Fruit fly (Drosophila melanogaster) whole organism, prepupa: ENCODE measurements around the gene CG4259.
A peak's percentile ranks its signal among the peaks of the same experiment; 100 is the strongest.

Source experiments
- Blimp-1 ChIP-seq: fragments of 200-800 bp; sonication (Bioruptor generic); optimal IDR thresholded peaks from 3 replicates; lab custom pipeline; 2017; ENCODE audit warnings: missing biosample characterization, missing genetic modification characterization, mild to moderate bottlenecking, moderate library complexity, missing genetic modification reagents
- CG10631 ChIP-seq: fragments of 200-800 bp; sonication (Bioruptor generic); optimal IDR thresholded peaks from 2 replicates; lab custom pipeline; 2016; ENCODE audit warnings: missing biosample characterization, missing genetic modification characterization
- CG10669 ChIP-seq: fragments of 200-800 bp; sonication (Bioruptor generic); optimal IDR thresholded peaks from 3 replicates; lab custom pipeline; 2018; ENCODE audit warnings: missing biosample characterization, mild to moderate bottlenecking, missing genetic modification characterization, moderate library complexity
- CG11294 ChIP-seq: fragments of 200-800 bp; sonication (Bioruptor generic); IDR thresholded peaks from 2 replicates; pipeline ENCODE4 v1.3.6; 2022; ENCODE audit warnings: missing biosample characterization, missing genetic modification characterization
- CG11902 ChIP-seq: fragments of 200-800 bp; sonication (Bioruptor generic); optimal IDR thresholded peaks from 3 replicates; lab custom pipeline; 2016; ENCODE audit warnings: missing biosample characterization, missing genetic modification characterization
- CG1621 ChIP-seq: fragments of 200-800 bp; sonication (Bioruptor generic); optimal IDR thresholded peaks from 3 replicates; lab custom pipeline; 2018; ENCODE audit warnings: missing biosample characterization, mild to moderate bottlenecking, missing genetic modification characterization
- CG16779 ChIP-seq: fragments of 200-800 bp; sonication (Bioruptor generic); optimal IDR thresholded peaks from 3 replicates; lab custom pipeline; 2017; ENCODE audit warnings: missing biosample characterization, mild to moderate bottlenecking, missing genetic modification characterization
- CG3032 ChIP-seq: fragments of 200-800 bp; optimal IDR thresholded peaks from 2 replicates; lab custom pipeline; 2019; ENCODE audit warnings: missing biosample characterization, mild to moderate bottlenecking, missing genetic modification characterization, moderate library complexity
- CG31627 ChIP-seq: fragments of 200-800 bp; sonication (Bioruptor generic); optimal IDR thresholded peaks from 3 replicates; lab custom pipeline; 2016; ENCODE audit warnings: missing biosample characterization, missing genetic modification characterization
- CG32006 ChIP-seq: fragments of 200-800 bp; sonication (Bioruptor generic); optimal IDR thresholded peaks from 3 replicates; lab custom pipeline; 2017; ENCODE audit warnings: missing biosample characterization, mild to moderate bottlenecking, missing genetic modification characterization
- CG34406 ChIP-seq: fragments of 200-800 bp; sonication (Bioruptor generic); optimal IDR thresholded peaks from 3 replicates; lab custom pipeline; 2016; ENCODE audit warnings: missing biosample characterization, missing genetic modification characterization
- CG3919 ChIP-seq: fragments of 200-800 bp; sonication (Bioruptor generic); optimal IDR thresholded peaks from 3 replicates; lab custom pipeline; 2016; ENCODE audit warnings: missing biosample characterization, missing genetic modification characterization
- CG4318 ChIP-seq: fragments of 200-800 bp; sonication (Bioruptor generic); optimal IDR thresholded peaks from 3 replicates; lab custom pipeline; 2017; ENCODE audit warnings: missing biosample characterization, mild to moderate bottlenecking, missing genetic modification characterization
- CG6163 ChIP-seq: fragments of 200-800 bp; sonication (Bioruptor generic); IDR thresholded peaks from 3 replicates; pipeline ENCODE4 v1.3.6; 2022; ENCODE audit warnings: missing biosample characterization, missing genetic modification characterization
- CG6276 ChIP-seq: fragments of 200-800 bp; sonication (Bioruptor generic); optimal IDR thresholded peaks from 2 replicates; lab custom pipeline; 2017; ENCODE audit warnings: missing biosample characterization, mild to moderate bottlenecking, missing genetic modification characterization
- CG6792 ChIP-seq: fragments of 200-800 bp; sonication (Bioruptor generic); optimal IDR thresholded peaks from 3 replicates; lab custom pipeline; 2016; ENCODE audit warnings: missing biosample characterization, missing genetic modification characterization
- CG7368 ChIP-seq: fragments of 200-800 bp; sonication (Bioruptor generic); optimal IDR thresholded peaks from 3 replicates; lab custom pipeline; 2016; ENCODE audit warnings: missing biosample characterization, missing genetic modification characterization
- CG8119 ChIP-seq: fragments of 200-800 bp; sonication (Bioruptor generic); IDR thresholded peaks from 3 replicates; pipeline ENCODE4 v1.3.6; 2022; ENCODE audit warnings: missing biosample characterization, missing genetic modification characterization
- CG8632 ChIP-seq: fragments of 200-800 bp; sonication (Bioruptor generic); optimal IDR thresholded peaks from 3 replicates; lab custom pipeline; 2016; ENCODE audit warnings: missing biosample characterization, missing genetic modification characterization
- CG9139 ChIP-seq: fragments of 200-800 bp; sonication (Bioruptor generic); optimal IDR thresholded peaks from 3 replicates; lab custom pipeline; 2017; ENCODE audit warnings: missing biosample characterization, mild to moderate bottlenecking, missing genetic modification characterization
- Eip75B ChIP-seq: fragments of 200-800 bp; sonication (Bioruptor generic); optimal IDR thresholded peaks from 3 replicates; lab custom pipeline; 2016; ENCODE audit warnings: missing biosample characterization, missing genetic modification characterization
- Eip78C ChIP-seq: fragments of 200-800 bp; sonication (Bioruptor generic); peaks from one replicate; lab custom pipeline; 2016; ENCODE audit warnings: missing biosample characterization, missing genetic modification characterization
- Eip93F ChIP-seq: fragments of 200-800 bp; sonication (Bioruptor generic); optimal IDR thresholded peaks from 2 replicates; lab custom pipeline; 2016; ENCODE audit warnings: missing biosample characterization, mild to moderate bottlenecking, missing genetic modification characterization
- Ets96B ChIP-seq: fragments of 200-800 bp; optimal IDR thresholded peaks from 2 replicates; lab custom pipeline; 2019; ENCODE audit warnings: missing biosample characterization, mild to moderate bottlenecking, missing genetic modification characterization, moderate library complexity
- Hr38 ChIP-seq: sonication (Bioruptor generic); optimal IDR thresholded peaks from 2 replicates; lab custom pipeline; 2016; ENCODE audit warnings: missing biosample characterization, missing genetic modification characterization
- Hr39 ChIP-seq: fragments of 200-800 bp; sonication (Bioruptor generic); optimal IDR thresholded peaks from 2 replicates; lab custom pipeline; 2016; ENCODE audit warnings: missing biosample characterization, missing genetic modification characterization
- Hr4 ChIP-seq: fragments of 200-800 bp; sonication (Bioruptor generic); optimal IDR thresholded peaks from 3 replicates; lab custom pipeline; 2016; ENCODE audit warnings: missing biosample characterization, missing genetic modification characterization
- Met ChIP-seq: fragments of 200-800 bp; sonication (Bioruptor generic); optimal IDR thresholded peaks from 3 replicates; lab custom pipeline; 2016; ENCODE audit warnings: missing biosample characterization, missing genetic modification characterization
- OdsH ChIP-seq: fragments of 200-800 bp; sonication (Bioruptor generic); optimal IDR thresholded peaks from 3 replicates; lab custom pipeline; 2016; ENCODE audit warnings: missing biosample characterization, missing genetic modification characterization
- Smox ChIP-seq: fragments of 200-800 bp; sonication (Bioruptor generic); optimal IDR thresholded peaks from 3 replicates; lab custom pipeline; 2016; ENCODE audit warnings: missing biosample characterization, missing genetic modification characterization
- Sox102F ChIP-seq: fragments of 200-800 bp; sonication (Bioruptor generic); optimal IDR thresholded peaks from 2 replicates; lab custom pipeline; 2016; ENCODE audit warnings: missing biosample characterization, mild to moderate bottlenecking, missing genetic modification characterization
- Sox14 ChIP-seq: fragments of 200-800 bp; sonication (Bioruptor generic); optimal IDR thresholded peaks from 3 replicates; lab custom pipeline; 2016; ENCODE audit warnings: missing biosample characterization, missing genetic modification characterization
- Sox15 ChIP-seq: fragments of 200-800 bp; sonication (Bioruptor generic); optimal IDR thresholded peaks from 3 replicates; lab custom pipeline; 2016; ENCODE audit warnings: missing biosample characterization, missing genetic modification characterization
- achi ChIP-seq: fragments of 200-800 bp; sonication (Bioruptor generic); optimal IDR thresholded peaks from 3 replicates; lab custom pipeline; 2016; ENCODE audit warnings: missing biosample characterization, missing genetic modification characterization
- acj6 ChIP-seq: fragments of 200-800 bp; sonication (Bioruptor generic); optimal IDR thresholded peaks from 3 replicates; lab custom pipeline; 2016; ENCODE audit warnings: missing biosample characterization, missing genetic modification characterization
- dac ChIP-seq: fragments of 200-800 bp; sonication (Bioruptor generic); optimal IDR thresholded peaks from 2 replicates; lab custom pipeline; 2017; ENCODE audit warnings: missing biosample characterization, mild to moderate bottlenecking, missing genetic modification characterization
- dsx ChIP-seq: fragments of 200-800 bp; optimal IDR thresholded peaks from 3 replicates; lab custom pipeline; 2019; ENCODE audit warnings: missing biosample characterization, mild to moderate bottlenecking, missing genetic modification characterization, moderate library complexity; ENCODE audit not compliant: poor library complexity, severe bottlenecking
- esn ChIP-seq: fragments of 200-800 bp; sonication (Bioruptor generic); optimal IDR thresholded peaks from 2 replicates; lab custom pipeline; 2016; ENCODE audit warnings: missing biosample characterization, mild to moderate bottlenecking, missing genetic modification characterization, moderate library complexity
- fd85E ChIP-seq: fragments of 200-800 bp; sonication (Bioruptor generic); optimal IDR thresholded peaks from 3 replicates; lab custom pipeline; 2016; ENCODE audit warnings: missing biosample characterization, missing genetic modification characterization
- fkh ChIP-seq: fragments of 200-800 bp; sonication (Bioruptor generic); optimal IDR thresholded peaks from 3 replicates; lab custom pipeline; 2017; ENCODE audit warnings: missing biosample characterization, mild to moderate bottlenecking, missing genetic modification characterization, moderate library complexity
- lz ChIP-seq: fragments of 200-800 bp; sonication (Bioruptor generic); optimal IDR thresholded peaks from 3 replicates; lab custom pipeline; 2016; ENCODE audit warnings: missing biosample characterization, missing genetic modification characterization
- net ChIP-seq: fragments of 200-800 bp; sonication (Bioruptor generic); optimal IDR thresholded peaks from 3 replicates; lab custom pipeline; 2016; ENCODE audit warnings: missing biosample characterization, missing genetic modification characterization
- pdm3 ChIP-seq: fragments of 200-800 bp; sonication (Bioruptor generic); optimal IDR thresholded peaks from 3 replicates; lab custom pipeline; 2016; ENCODE audit warnings: missing biosample characterization, missing genetic modification characterization
- svp ChIP-seq: fragments of 200-800 bp; sonication (Bioruptor generic); peaks from one replicate; lab custom pipeline; 2016; ENCODE audit warnings: missing biosample characterization, missing genetic modification characterization
- topi ChIP-seq: fragments of 200-800 bp; sonication (Bioruptor generic); optimal IDR thresholded peaks from 3 replicates; lab custom pipeline; 2016; ENCODE audit warnings: missing biosample characterization, missing genetic modification characterization
- vri ChIP-seq: fragments of 200-800 bp; sonication (Bioruptor generic); optimal IDR thresholded peaks from 3 replicates; lab custom pipeline; 2016; ENCODE audit warnings: missing biosample characterization, mild to moderate bottlenecking, missing genetic modification characterization

CG4259 gene

DNA sequence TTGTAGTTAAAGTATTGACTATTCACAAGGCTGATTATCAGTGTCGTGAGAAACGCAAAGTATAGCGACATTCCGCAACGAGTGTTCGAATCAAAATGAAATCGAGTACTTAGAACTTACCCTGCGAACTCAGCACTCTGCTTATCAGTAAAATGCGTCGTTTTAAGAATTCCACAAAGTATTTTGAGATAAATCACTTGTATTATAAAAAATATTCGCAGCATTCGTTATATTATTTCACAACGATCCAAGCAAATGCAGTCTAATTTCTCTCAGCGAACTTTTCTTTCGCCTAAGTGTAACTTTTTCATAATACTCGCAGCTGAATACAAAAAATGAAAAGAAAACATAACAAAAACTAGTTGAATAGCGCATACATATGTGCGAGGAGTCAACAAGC is at the start of gene CG4259:
CG4259 (minus strand) TSS at position 101 of the 400 bp plus-strand sequence.
- TF ChIP-seq Met (GFP tag; lab: Kevin White, UChicago) (no peak), svp (GFP tag; lab: Kevin White, UChicago) (peak; percentile 57), Eip78C (GFP tag; lab: Kevin White, UChicago) (peak; percentile 4)

DNA sequence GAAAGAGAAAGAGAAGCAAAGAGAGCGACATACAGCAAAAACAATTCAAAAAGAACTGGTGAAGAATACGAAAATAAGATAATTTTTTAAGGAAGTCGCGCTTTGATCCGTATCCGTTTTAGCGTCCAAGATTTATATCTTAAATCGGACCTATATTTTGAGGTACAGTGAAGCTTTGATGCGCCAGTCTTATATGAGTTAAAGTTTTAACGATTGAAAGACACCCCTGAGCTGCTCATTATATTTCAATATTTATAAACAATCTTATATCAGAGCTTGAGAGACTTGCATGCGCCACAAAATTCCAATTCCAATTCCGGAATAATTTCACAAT is 49.7 kb upstream of the CG4259 start:
- TF ChIP-seq CG31627 (no peak), CG8119 (GFP tag; lab: Robert Waterston, UW) (peak; percentile 50), Sox15 (GFP tag; lab: Kevin White, UChicago) (no peak), svp (GFP tag; lab: Kevin White, UChicago) (peak; percentile 67), CG11902 (GFP tag; lab: Kevin White, UChicago) (no peak), Eip78C (GFP tag; lab: Kevin White, UChicago) (peak; percentile 62), Hr39 (peak; percentile 27), Met (GFP tag; lab: Kevin White, UChicago) (no peak), CG16779 (no peak), Smox (GFP tag; lab: Kevin White, UChicago) (no peak), dsx (GFP tag; lab: Kevin White, UChicago) (no peak), CG3032 (tag; lab: Kevin White, UChicago) (no peak), CG6792 (GFP tag; lab: Kevin White, UChicago) (no peak), dac (GFP tag; lab: Kevin White, UChicago) (no peak), esn (GFP tag; lab: Kevin White, UChicago) (no peak), Sox14 (GFP tag; lab: Kevin White, UChicago) (peak; percentile 3), CG10631 (GFP tag; lab: Kevin White, UChicago) (peak; percentile 24), acj6 (peak; percentile 40), Eip75B (GFP tag; lab: Kevin White, UChicago) (no peak), vri (no peak), Hr38 (GFP tag; lab: Kevin White, UChicago) (no peak), achi (GFP tag; lab: Kevin White, UChicago) (peak; percentile 35), fd85E (GFP tag; lab: Kevin White, UChicago) (no peak), Eip93F (no peak), fkh (no peak), CG32006 (GFP tag; lab: Kevin White, UChicago) (peak; percentile 14), Sox102F (GFP tag; lab: Kevin White, UChicago) (no peak), CG8632 (no peak), Hr4 (GFP tag; lab: Kevin White, UChicago) (peak; percentile 69), pdm3 (GFP tag; lab: Kevin White, UChicago) (peak; percentile 11), CG6276 (no peak), CG34406 (GFP tag; lab: Kevin White, UChicago) (no peak), CG11294 (GFP tag; lab: Robert Waterston, UW) (no peak), CG10669 (GFP tag; lab: Kevin White, UChicago) (no peak), OdsH (peak; percentile 56), Blimp-1 (GFP tag; lab: Kevin White, UChicago) (no peak), CG9139 (GFP tag; lab: Kevin White, UChicago) (no peak)
- TF ChIP-seq, all 60 proteins: peak for 12

DNA sequence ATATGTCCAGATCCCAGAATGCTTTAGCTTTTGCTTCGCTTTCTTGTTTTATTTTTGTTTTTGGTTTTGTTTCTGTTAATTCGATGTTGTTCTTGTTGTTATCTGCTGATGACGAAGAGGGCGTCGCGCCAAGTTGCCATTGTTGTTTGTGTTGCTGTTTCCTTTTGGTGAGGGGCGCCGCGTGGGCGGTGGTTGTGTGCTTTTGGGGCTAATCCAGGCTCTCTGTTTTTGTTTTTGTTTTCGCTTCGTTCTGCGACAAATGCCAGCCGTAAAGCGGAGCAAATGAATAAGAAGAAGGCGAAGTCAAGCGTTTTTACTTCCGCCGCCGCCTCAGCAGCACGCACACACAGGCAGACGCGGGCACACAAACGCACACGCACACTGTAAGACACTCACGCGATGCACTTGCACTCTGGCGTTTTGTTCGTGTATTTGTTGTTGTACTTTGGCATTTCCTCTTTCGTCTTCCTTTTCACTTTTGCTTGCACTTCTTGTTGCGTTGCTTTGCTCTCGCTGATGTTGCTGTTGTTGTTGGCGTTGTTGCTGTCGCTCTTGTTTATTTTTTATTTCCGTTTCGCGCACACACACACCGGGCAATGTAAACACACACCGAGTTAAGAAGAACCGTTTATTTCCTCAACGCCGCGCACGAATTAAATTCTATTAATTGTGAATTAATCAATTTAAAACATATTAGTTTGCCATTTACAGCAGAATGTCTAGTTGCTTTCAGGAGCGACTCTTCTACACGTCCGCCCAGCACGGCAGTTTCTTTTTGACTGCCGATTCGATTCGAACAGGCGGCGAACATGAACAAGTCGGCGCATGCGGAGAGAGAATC is 49.2 kb upstream of the CG4259 start, which contains the start of gene aop:
aop (minus strand) TSS at position 786 of the 841 bp plus-strand sequence.
- TF ChIP-seq Hr38 (GFP tag; lab: Kevin White, UChicago) = no peak
- peak; percentile 58 for TF ChIP-seq net
- TF ChIP-seq Eip93F = peak; percentile 55
- TF ChIP-seq CG11294 (GFP tag; lab: Robert Waterston, UW) = no peak
- TF ChIP-seq Ets96B (tag; lab: Kevin White, UChicago) = peak; percentile 29
- peak; percentile 85 for TF ChIP-seq svp (GFP tag; lab: Kevin White, UChicago)
- TF ChIP-seq Blimp-1 (GFP tag; lab: Kevin White, UChicago) = peak; percentile 69
- TF ChIP-seq CG6276 = peak; percentile 51
- TF ChIP-seq CG3919 (GFP tag; lab: Kevin White, UChicago) = peak; percentile 40
- peak; percentile 65 for TF ChIP-seq CG6163 (GFP tag; lab: Robert Waterston, UW)
- no peak for TF ChIP-seq CG4318
- peak; percentile 38 for TF ChIP-seq Smox (GFP tag; lab: Kevin White, UChicago)
- no peak for TF ChIP-seq Hr4 (GFP tag; lab: Kevin White, UChicago)
- TF ChIP-seq CG1621 (tag; lab: Kevin White, UChicago) = peak; percentile 21
- no peak for TF ChIP-seq CG34406 (GFP tag; lab: Kevin White, UChicago)
- TF ChIP-seq CG31627 = no peak
- TF ChIP-seq dsx (GFP tag; lab: Kevin White, UChicago) = peak; percentile 69
- TF ChIP-seq dac (GFP tag; lab: Kevin White, UChicago) = no peak
- peak; percentile 54 for TF ChIP-seq topi (GFP tag; lab: Kevin White, UChicago)
- TF ChIP-seq Sox14 (GFP tag; lab: Kevin White, UChicago) = peak; percentile 42
- TF ChIP-seq lz = peak; percentile 1
- no peak for TF ChIP-seq CG7368 (GFP tag; lab: Kevin White, UChicago)
